Worm (Caenorhabditis elegans): ENCODE measurements around the gene rpm-1.

DNA sequence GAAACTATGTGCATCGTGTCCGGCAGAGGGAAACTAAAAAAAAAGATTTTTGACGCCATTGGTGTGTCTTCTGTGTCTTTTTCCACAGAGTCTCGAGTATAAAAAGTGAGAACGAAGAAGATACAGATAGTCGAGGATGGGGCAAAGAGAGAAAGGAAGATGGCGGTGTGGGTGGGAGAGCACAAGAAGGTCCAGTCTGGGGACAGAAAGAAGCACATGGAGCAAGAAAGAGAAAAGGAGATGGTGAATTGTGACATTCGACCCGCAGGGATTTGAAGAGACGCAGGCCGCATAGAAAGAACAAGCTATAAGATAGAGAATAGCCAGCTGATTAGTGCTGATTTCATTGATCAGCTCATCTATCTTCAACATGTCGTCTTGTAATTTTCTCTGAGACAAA lies 17.5 kb downstream of the rpm-1 start:
- TF ChIP-seq hmg-1.1 (GFP tag; IDR thresholded peaks at IDR 0.05): peak; percentile 56
- TF ChIP-seq ztf-11 (tag; optimal IDR thresholded peaks at IDR 0.05): no peak
- no peak for TF ChIP-seq ama-1 (optimal IDR thresholded peaks at IDR 0.05)
- TF ChIP-seq nhr-237 (tag; optimal IDR thresholded peaks at IDR 0.05): no peak
- no peak for TF ChIP-seq skn-1 (tag; optimal IDR thresholded peaks at IDR 0.05)
- no peak for TF ChIP-seq F26F4.8 (GFP tag; conservative IDR thresholded peaks at IDR 0.05)
- no peak for TF ChIP-seq daf-12 (tag; optimal IDR thresholded peaks at IDR 0.05)
- no peak for TF ChIP-seq ztf-7 (tag; optimal IDR thresholded peaks at IDR 0.05)
- no peak for TF ChIP-seq vab-7 (GFP tag; IDR thresholded peaks at IDR 0.05)
- no peak for TF ChIP-seq php-3 (GFP tag; IDR thresholded peaks at IDR 0.05)
- TF ChIP-seq R02D3.7 (tag; optimal IDR thresholded peaks at IDR 0.05): no peak

Data from whole organism, L4 larva.